Worm (Caenorhabditis elegans) whole organism, young adult: ENCODE measurements around the gene such-1.

Source experiments
- B0035.1 ChIP-seq: sonication (generic microtip); optimal IDR thresholded peaks from 2 replicates; lab custom pipeline; 2016; ENCODE audit warnings: missing genetic modification characterization, mild to moderate bottlenecking, missing compliant biosample characterization, missing genotype, missing genetic modification reagents
- B0336.3 ChIP-seq: fragments of 200-800 bp; sonication (Bioruptor generic); IDR thresholded peaks from 2 replicates; pipeline ENCODE4 v1.3.6; 2022; ENCODE audit warnings: missing genetic modification characterization, missing compliant biosample characterization
- F37B4.10 ChIP-seq: fragments of 200-800 bp; sonication (Bioruptor generic); IDR thresholded peaks from 2 replicates; pipeline ENCODE4 v1.3.6; 2022; ENCODE audit warnings: missing genetic modification characterization, missing compliant biosample characterization
- F39B2.1 ChIP-seq: fragments of 200-800 bp; sonication (Bioruptor generic); IDR thresholded peaks from 2 replicates; pipeline ENCODE4 v1.3.6; 2022; ENCODE audit warnings: missing genetic modification reagents, missing genetic modification characterization, missing compliant biosample characterization
- F52B5.7 ChIP-seq: sonication (generic microtip); optimal IDR thresholded peaks from 2 replicates; lab custom pipeline; 2016; ENCODE audit warnings: mild to moderate bottlenecking, missing genetic modification characterization, missing compliant biosample characterization
- F55B11.4 ChIP-seq: sonication (generic microtip); optimal IDR thresholded peaks from 2 replicates; lab custom pipeline; 2016; ENCODE audit warnings: missing compliant biosample characterization, missing genetic modification characterization, borderline replicate concordance; ENCODE audit not compliant: insufficient read depth
- F57C9.4 ChIP-seq: sonication (generic microtip); optimal IDR thresholded peaks from 2 replicates; lab custom pipeline; 2017; ENCODE audit warnings: mild to moderate bottlenecking, missing genetic modification characterization, missing compliant biosample characterization
- T07F8.4 ChIP-seq: sonication (generic microtip); optimal IDR thresholded peaks from 2 replicates; lab custom pipeline; 2016; ENCODE audit warnings: mild to moderate bottlenecking, missing genetic modification characterization, moderate library complexity, missing compliant biosample characterization
- aptf-2 ChIP-seq: fragments of 200-800 bp; sonication (Bioruptor generic); conservative IDR thresholded peaks from 2 replicates; pipeline ENCODE4 v1.3.6; 2022; ENCODE audit warnings: missing genetic modification reagents, missing genetic modification characterization, missing compliant biosample characterization
- attf-6 ChIP-seq: fragments of 200-800 bp; sonication (Bioruptor generic); IDR thresholded peaks from 2 replicates; pipeline ENCODE4 v1.3.6; 2022; ENCODE audit warnings: missing genetic modification reagents, missing genetic modification characterization, missing compliant biosample characterization
- bed-2 ChIP-seq: fragments of 200-800 bp; sonication (Bioruptor generic); IDR thresholded peaks from 2 replicates; pipeline ENCODE4 v1.3.6; 2022; ENCODE audit warnings: missing genetic modification reagents, missing genetic modification characterization, missing compliant biosample characterization
- cebp-2 ChIP-seq: fragments of 200-800 bp; sonication (Bioruptor generic); IDR thresholded peaks from 2 replicates; pipeline ENCODE4 v1.3.6; 2022; ENCODE audit warnings: missing genetic modification characterization, missing compliant biosample characterization
- ceh-100 ChIP-seq: fragments of 200-800 bp; sonication (Bioruptor generic); IDR thresholded peaks from 2 replicates; pipeline ENCODE4 v1.3.6; 2022; ENCODE audit warnings: missing genetic modification reagents, missing genetic modification characterization, missing compliant biosample characterization
- ceh-27 ChIP-seq: fragments of 200-800 bp; sonication (Bioruptor generic); optimal IDR thresholded peaks from 2 replicates; lab custom pipeline; 2018; ENCODE audit warnings: mild to moderate bottlenecking, missing genetic modification characterization, moderate library complexity, missing compliant biosample characterization
- ceh-40 ChIP-seq: fragments of 200-800 bp; sonication (Bioruptor generic); IDR thresholded peaks from 2 replicates; pipeline ENCODE4 v1.3.6; 2022; ENCODE audit warnings: missing genetic modification characterization, missing compliant biosample characterization
- ceh-91 ChIP-seq: fragments of 200-800 bp; sonication (Bioruptor generic); IDR thresholded peaks from 2 replicates; pipeline ENCODE4 v1.3.6; 2022; ENCODE audit warnings: missing genetic modification reagents, missing genetic modification characterization, missing compliant biosample characterization
- dox-1 ChIP-seq: fragments of 200-800 bp; sonication (Bioruptor generic); IDR thresholded peaks from 2 replicates; pipeline ENCODE4 v1.3.6; 2022; ENCODE audit warnings: missing genetic modification reagents, missing genetic modification characterization, missing compliant biosample characterization
- efl-1 ChIP-seq: fragments of 150-350 bp; optimal IDR thresholded peaks from 2 replicates; lab custom pipeline; 2014; ENCODE audit warnings: missing biosample characterization, missing genetic modification reagents, missing genetic modification characterization
- egl-44 ChIP-seq: fragments of 200-800 bp; sonication (Bioruptor generic); IDR thresholded peaks from 2 replicates; pipeline ENCODE4 v1.3.6; 2022; ENCODE audit warnings: missing genetic modification reagents, missing genetic modification characterization, missing compliant biosample characterization
- ekl-4 ChIP-seq: fragments of 200-800 bp; sonication (Bioruptor generic); IDR thresholded peaks from 2 replicates; pipeline ENCODE4 v1.3.6; 2022; ENCODE audit warnings: missing genetic modification reagents, missing genetic modification characterization, missing compliant biosample characterization
- ets-4 ChIP-seq: fragments of 200-800 bp; sonication (Bioruptor generic); optimal IDR thresholded peaks from 2 replicates; lab custom pipeline; 2018; ENCODE audit warnings: mild to moderate bottlenecking, missing genetic modification characterization, missing compliant biosample characterization
- fkh-3 ChIP-seq: sonication (generic microtip); optimal IDR thresholded peaks from 2 replicates; lab custom pipeline; 2016; ENCODE audit warnings: mild to moderate bottlenecking, missing genetic modification characterization, missing compliant biosample characterization
- him-1 ChIP-seq: sonication (generic microtip); optimal IDR thresholded peaks from 2 replicates; lab custom pipeline; 2016; ENCODE audit warnings: missing genotype, missing genetic modification reagents, missing genetic modification characterization, missing compliant biosample characterization
- hlh-26 ChIP-seq: fragments of 200-800 bp; sonication (Bioruptor generic); conservative IDR thresholded peaks from 2 replicates; pipeline ENCODE4 v1.3.6; 2022; ENCODE audit warnings: missing genetic modification reagents, missing genetic modification characterization, missing compliant biosample characterization
- hsf-1 ChIP-seq: fragments of 200-800 bp; sonication (Bioruptor generic); IDR thresholded peaks from 2 replicates; pipeline ENCODE4 v1.3.6; 2022; ENCODE audit warnings: missing genetic modification reagents, missing genetic modification characterization, missing compliant biosample characterization
- let-607 ChIP-seq, 2 experiments: fragments of 200-800 bp in 1 of 2; sonication (Bioruptor generic) in 1 of 2; sonication (generic microtip) in 1 of 2; optimal IDR thresholded peaks; 2 replicates each; lab custom pipeline; 2016 to 2018; ENCODE audit warnings: mild to moderate bottlenecking in 2 of 2, missing compliant biosample characterization in 2 of 2, missing genetic modification characterization in 2 of 2, moderate library complexity in 2 of 2, missing genotype in 1 of 2
- lin-26 ChIP-seq: fragments of 200-800 bp; sonication (Bioruptor generic); IDR thresholded peaks from 2 replicates; pipeline ENCODE4 v1.3.6; 2022; ENCODE audit warnings: missing genetic modification reagents, missing genetic modification characterization, missing compliant biosample characterization
- lin-54 ChIP-seq: fragments of 200-800 bp; sonication (Bioruptor generic); optimal IDR thresholded peaks from 2 replicates; lab custom pipeline; 2018; ENCODE audit warnings: mild to moderate bottlenecking, missing genetic modification characterization, missing compliant biosample characterization
- lir-1 ChIP-seq: fragments of 200-800 bp; sonication (Bioruptor generic); conservative IDR thresholded peaks from 2 replicates; pipeline ENCODE4 v1.3.6; 2022; ENCODE audit warnings: missing genetic modification reagents, missing genetic modification characterization, missing compliant biosample characterization
- lsl-1 ChIP-seq: fragments of 200-800 bp; sonication (Bioruptor generic); optimal IDR thresholded peaks from 2 replicates; lab custom pipeline; 2018; ENCODE audit warnings: mild to moderate bottlenecking, missing genetic modification characterization, moderate library complexity, missing compliant biosample characterization
- madf-3 ChIP-seq: fragments of 200-800 bp; sonication (Bioruptor generic); IDR thresholded peaks from 2 replicates; pipeline ENCODE4 v1.3.6; 2022; ENCODE audit warnings: missing genetic modification reagents, missing genetic modification characterization, missing compliant biosample characterization
- madf-6 ChIP-seq: fragments of 200-800 bp; sonication (Bioruptor generic); IDR thresholded peaks from 2 replicates; pipeline ENCODE4 v1.3.6; 2022; ENCODE audit warnings: missing genetic modification reagents, missing genetic modification characterization, missing compliant biosample characterization
- madf-8 ChIP-seq: fragments of 200-800 bp; sonication (Bioruptor generic); conservative IDR thresholded peaks from 2 replicates; pipeline ENCODE4 v1.3.6; 2022; ENCODE audit warnings: missing genetic modification reagents, missing genetic modification characterization, missing compliant biosample characterization
- mes-4 ChIP-seq: sonication (generic microtip); optimal IDR thresholded peaks from 2 replicates; lab custom pipeline; 2016; ENCODE audit warnings: missing genotype, missing genetic modification characterization, missing compliant biosample characterization
- mxl-1 ChIP-seq: sonication (generic microtip); optimal IDR thresholded peaks from 2 replicates; lab custom pipeline; 2016; ENCODE audit warnings: missing genetic modification characterization, missing compliant biosample characterization
- nfya-2 ChIP-seq: fragments of 200-800 bp; sonication (Bioruptor generic); IDR thresholded peaks from 2 replicates; pipeline ENCODE4 v1.3.6; 2022; ENCODE audit warnings: missing genetic modification reagents, missing genetic modification characterization, missing compliant biosample characterization
- nhr-80 ChIP-seq: sonication (generic microtip); optimal IDR thresholded peaks from 2 replicates; lab custom pipeline; 2016; ENCODE audit warnings: missing genetic modification characterization, missing compliant biosample characterization
- nhr-90 ChIP-seq: sonication (generic microtip); optimal IDR thresholded peaks from 2 replicates; lab custom pipeline; 2016; ENCODE audit warnings: missing genotype, mild to moderate bottlenecking, missing genetic modification characterization, missing compliant biosample characterization
- pha-4 ChIP-seq: fragments of 150-350 bp; sonication (generic microtip); optimal IDR thresholded peaks from 2 replicates; lab custom pipeline; 2014; ENCODE audit warnings: missing biosample characterization, missing genetic modification reagents, missing genetic modification characterization
- rec-8 ChIP-seq, 2 experiments: sonication (generic microtip); optimal IDR thresholded peaks; 2 replicates each; lab custom pipeline; 2016; ENCODE audit warnings: mild to moderate bottlenecking in 2 of 2, missing genetic modification characterization in 2 of 2, missing genetic modification reagents in 2 of 2, missing genotype in 2 of 2, missing biosample characterization in 1 of 2, missing compliant biosample characterization in 1 of 2, moderate library complexity in 1 of 2
- rpc-1 ChIP-seq, 2 experiments: fragments of 150-350 bp in 1 of 2; sonication (generic microtip) in 1 of 2; optimal IDR thresholded peaks; 2 replicates each; lab custom pipeline; 2014 to 2018; ENCODE audit warnings: missing biosample characterization in 1 of 2, missing genetic modification characterization in 1 of 2, missing genetic modification reagents in 1 of 2, missing genotype in 1 of 2
- snpc-1.1 ChIP-seq: sonication (generic microtip); optimal IDR thresholded peaks from 2 replicates; lab custom pipeline; 2017; ENCODE audit warnings: missing genetic modification characterization, mild to moderate bottlenecking, missing compliant biosample characterization, antibody characterized with exemption, moderate library complexity, missing genotype, missing genetic modification reagents; ENCODE audit not compliant: insufficient read depth
- snpc-4 ChIP-seq, 5 experiments: fragments of 150-350 bp in 1 of 5; sonication (generic microtip) in 4 of 5; optimal IDR thresholded peaks; 2 replicates each; lab custom pipeline; 2014 to 2018; ENCODE audit warnings: missing genetic modification characterization in 5 of 5, missing biosample characterization in 3 of 5, antibody characterized with exemption in 2 of 5, mild to moderate bottlenecking in 2 of 5, missing compliant biosample characterization in 2 of 5, missing genotype in 2 of 5, moderate library complexity in 2 of 5, missing genetic modification reagents in 1 of 5
- sptf-2 ChIP-seq: fragments of 200-800 bp; sonication (Bioruptor generic); optimal IDR thresholded peaks from 2 replicates; lab custom pipeline; 2018; ENCODE audit warnings: mild to moderate bottlenecking, missing genetic modification characterization, missing compliant biosample characterization
- tlf-1 ChIP-seq: fragments of 200-800 bp; sonication (Bioruptor generic); optimal IDR thresholded peaks from 2 replicates; lab custom pipeline; 2018; ENCODE audit warnings: mild to moderate bottlenecking, missing genetic modification characterization, missing compliant biosample characterization
- xnd-1 ChIP-seq: sonication (generic microtip); optimal IDR thresholded peaks from 2 replicates; lab custom pipeline; 2016; ENCODE audit warnings: missing genotype, missing genetic modification reagents, missing genetic modification characterization, missing compliant biosample characterization
- ztf-18 ChIP-seq: sonication (generic microtip); optimal IDR thresholded peaks from 2 replicates; lab custom pipeline; 2016; ENCODE audit warnings: missing genotype, mild to moderate bottlenecking, missing genetic modification characterization, missing compliant biosample characterization
- ztf-25 ChIP-seq: fragments of 200-800 bp; sonication (Bioruptor generic); IDR thresholded peaks from 2 replicates; pipeline ENCODE4 v1.3.6; 2022; ENCODE audit warnings: missing genetic modification reagents, missing genetic modification characterization, missing compliant biosample characterization
- ztf-28 ChIP-seq: fragments of 200-800 bp; sonication (Bioruptor generic); IDR thresholded peaks from 2 replicates; pipeline ENCODE4 v1.3.6; 2022; ENCODE audit warnings: missing genetic modification reagents, missing genetic modification characterization, missing compliant biosample characterization

such-1 gene

DNA sequence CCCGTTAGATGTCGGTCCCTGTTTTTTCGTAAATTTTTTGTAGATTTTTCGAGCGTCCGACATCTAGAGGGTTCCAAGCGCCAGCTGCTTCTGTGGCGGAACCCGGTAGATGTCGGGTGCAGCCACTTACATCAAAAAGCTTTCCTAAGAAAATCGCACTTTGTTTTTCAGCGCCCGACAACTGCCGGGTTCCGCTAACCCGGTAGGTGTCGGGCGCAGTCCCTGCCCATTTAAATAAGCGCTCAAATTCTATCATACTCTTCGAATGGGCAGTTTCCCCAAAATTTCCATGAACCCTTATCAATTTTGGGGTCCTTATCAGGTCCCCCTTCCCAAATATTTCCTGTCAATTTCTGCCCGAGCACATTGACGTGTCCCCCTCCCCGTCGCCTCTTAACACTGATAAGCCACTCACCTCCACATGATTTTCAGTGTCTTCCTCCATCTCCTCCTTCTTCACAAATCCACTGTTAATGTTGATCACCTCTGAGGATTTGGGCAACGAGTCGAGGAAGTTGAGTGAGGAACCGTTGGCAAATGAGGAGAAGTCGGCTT, 58.1 kb downstream of the such-1 start (continued):
- TF ChIP-seq sptf-2 (GFP tag; lab: Kevin White, UChicago) (no peak), xnd-1 (tag; lab: Kevin White, UChicago) (no peak), F37B4.10 (no peak), cebp-2 (no peak), ztf-28 (GFP tag; lab: Robert Waterston, UW) (no peak), aptf-2 (no peak), attf-6 (no peak), B0035.1 (tag; lab: Kevin White, UChicago) (no peak), rec-8 (tag; optimal IDR thresholded peaks at IDR 0.05; lab: Kevin White, UChicago) (no peak), lir-1 (no peak), hlh-26 (GFP tag; lab: Robert Waterston, UW) (no peak), ceh-27 (GFP tag; lab: Kevin White, UChicago) (no peak), ceh-91 (GFP tag; lab: Robert Waterston, UW) (no peak), hsf-1 (GFP tag; lab: Robert Waterston, UW) (no peak), nhr-90 (tag; lab: Kevin White, UChicago) (peak; percentile 11), dox-1 (GFP tag; lab: Robert Waterston, UW) (0 out of 2 replicates have a peak, but pooled peaks have one; percentile 45), B0336.3 (GFP tag; lab: Robert Waterston, UW) (0 out of 2 replicates have a peak, but pooled peaks have one; percentile 11), ekl-4 (GFP tag; lab: Robert Waterston, UW) (no peak), madf-3 (GFP tag; lab: Robert Waterston, UW) (no peak), snpc-1.1 (no peak), nhr-80 (peak; percentile 87), egl-44 (GFP tag; lab: Robert Waterston, UW) (no peak), T07F8.4 (no peak), madf-8 (GFP tag; lab: Robert Waterston, UW) (no peak), lin-54 (GFP tag; lab: Kevin White, UChicago) (no peak), mes-4 (no peak), ceh-40 (GFP tag; lab: Robert Waterston, UW) (no peak), rpc-1 (optimal IDR thresholded peaks at IDR 0.05; lab: Kevin White, UChicago) (no peak), rpc-1 (tag; optimal IDR thresholded peaks at IDR 0.05; lab: Kevin White, UChicago) (no peak), tlf-1 (GFP tag; lab: Kevin White, UChicago) (no peak), F55B11.4 (no peak), ceh-100 (GFP tag; lab: Robert Waterston, UW) (no peak), lin-26 (GFP tag; lab: Robert Waterston, UW) (no peak), ztf-18 (tag; lab: Kevin White, UChicago) (no peak), snpc-4 (GFP tag; optimal IDR thresholded peaks at IDR 0.05; lab: Kevin White, UChicago) (no peak), snpc-4 (tag; optimal IDR thresholded peaks at IDR 0.05; lab: Kevin White, UChicago) (peak; percentile 59 to 92 (median 88)), efl-1 (no peak), nfya-2 (GFP tag; lab: Robert Waterston, UW) (no peak), ets-4 (GFP tag; lab: Kevin White, UChicago) (peak; percentile 25), bed-2 (no peak)

DNA sequence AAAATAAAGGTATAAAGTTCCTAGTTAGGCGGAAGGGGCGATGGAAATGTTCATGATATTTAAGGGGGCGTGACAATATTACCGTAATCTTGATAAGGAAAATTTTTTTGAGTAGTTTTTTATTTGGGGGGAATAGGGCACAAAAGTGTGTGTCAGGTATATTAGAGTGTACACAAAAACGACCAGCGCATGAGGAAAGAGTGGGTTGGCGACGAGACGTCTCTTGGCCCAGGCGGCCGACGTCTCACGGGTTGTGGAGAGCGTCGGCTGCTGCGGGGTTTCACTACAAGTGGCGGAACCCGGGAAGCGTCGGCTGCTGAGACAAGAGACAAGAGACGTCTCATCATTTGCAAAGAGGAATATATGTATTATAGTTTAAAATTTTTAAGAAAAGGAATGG, 59.8 kb downstream of the such-1 start:
- no peak for TF ChIP-seq mxl-1 (tag; lab: Kevin White, UChicago)
- no peak for TF ChIP-seq him-1 (tag; lab: Kevin White, UChicago)
- no peak for TF ChIP-seq fkh-3 (tag; lab: Kevin White, UChicago)
- peak; percentile 46 for TF ChIP-seq F52B5.7
- TF ChIP-seq ceh-100 (GFP tag; lab: Robert Waterston, UW), result no peak
- no peak for TF ChIP-seq lsl-1 (GFP tag; lab: Kevin White, UChicago)
- TF ChIP-seq let-607 (tag; optimal IDR thresholded peaks at IDR 0.05; lab: Kevin White, UChicago), result peak in 1 of 2 experiments; percentile 57
- TF ChIP-seq pha-4 (tag; lab: Kevin White, UChicago), result no peak
- TF ChIP-seq lir-1, result 0 out of 2 replicates have a peak, but pooled peaks have one; percentile 35
- TF ChIP-seq ztf-25 (GFP tag; lab: Robert Waterston, UW), result no peak
- TF ChIP-seq attf-6, result no peak
- TF ChIP-seq madf-6 (GFP tag; lab: Robert Waterston, UW), result no peak
- no peak for TF ChIP-seq F57C9.4 (tag; lab: Kevin White, UChicago)
- no peak for TF ChIP-seq hlh-26 (GFP tag; lab: Robert Waterston, UW)
- TF ChIP-seq F39B2.1, result no peak
